Worm (Caenorhabditis elegans): ENCODE results near the gene K06H6.4.

- no peak for TF ChIP-seq nhr-237 (tag; optimal IDR thresholded peaks at IDR 0.05)
- TF ChIP-seq elt-3 (tag; optimal IDR thresholded peaks at IDR 0.05): no peak
- TF ChIP-seq pha-4 (tag; optimal IDR thresholded peaks at IDR 0.05): no peak
- no peak for TF ChIP-seq ztf-4 (tag; optimal IDR thresholded peaks at IDR 0.05)
- TF ChIP-seq ceh-28 (tag; optimal IDR thresholded peaks at IDR 0.05): no peak
- no peak for TF ChIP-seq pqm-1 (tag; optimal IDR thresholded peaks at IDR 0.05)
- no peak for TF ChIP-seq nhr-43 (tag; optimal IDR thresholded peaks at IDR 0.05; ENCODE audit: poor library complexity, severe bottlenecking)
- TF ChIP-seq fos-1 (tag; optimal IDR thresholded peaks at IDR 0.05): no peak
- TF ChIP-seq lin-39 (tag; optimal IDR thresholded peaks at IDR 0.05): no peak
- TF ChIP-seq ceh-16 (tag; optimal IDR thresholded peaks at IDR 0.05): no peak
- TF ChIP-seq unc-62 (GFP tag; optimal IDR thresholded peaks at IDR 0.05): no peak
Measured at ce11 chrV:628527-628926, 49.5 kb downstream of the K06H6.4 start, which contains the start of gene F48G7.9.

All from whole organism, L3 larva.